Fruit fly (Drosophila melanogaster): ENCODE measurements around the gene TM9SF2.

The TM9SF2 gene

DNA sequence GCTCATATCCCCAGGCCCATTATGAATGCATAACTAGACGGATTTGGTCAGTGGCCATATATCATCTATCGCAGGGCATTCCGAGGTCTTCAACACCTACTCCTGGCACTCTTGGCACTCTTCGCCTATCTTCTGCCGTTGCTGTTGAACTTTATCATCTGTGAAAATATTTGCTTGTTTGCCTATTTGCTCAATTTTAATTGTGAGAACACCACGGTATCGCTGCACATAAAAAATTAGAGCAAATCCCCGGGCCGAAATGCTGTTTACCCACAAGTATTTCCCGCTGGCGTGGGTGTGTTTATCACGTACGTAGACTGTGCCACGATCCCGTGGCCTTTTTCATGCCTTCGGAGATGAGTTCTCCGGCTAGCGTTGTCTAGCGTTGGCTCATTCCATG is 46.7 kb upstream of the TM9SF2 start (continued):
- TF ChIP-seq her (GFP tag; optimal IDR thresholded peaks at IDR 0.05): peak; percentile 50
- peak; percentile 40 for TF ChIP-seq oc (tag; optimal IDR thresholded peaks at IDR 0.05)
- peak; percentile 69 for TF ChIP-seq nau (GFP tag; optimal IDR thresholded peaks at IDR 0.05)
- peak; percentile 3 for TF ChIP-seq CG4282 (GFP tag; optimal IDR thresholded peaks at IDR 0.05)
- TF ChIP-seq Hr51 (GFP tag; optimal IDR thresholded peaks at IDR 0.05): peak; percentile 4 to 58
- peak; percentile 75 for TF ChIP-seq Fer1 (GFP tag; optimal IDR thresholded peaks at IDR 0.05)
- TF ChIP-seq CG1792 (GFP tag; optimal IDR thresholded peaks at IDR 0.05): peak; percentile 59
- peak; percentile 32 for TF ChIP-seq CG7928 (GFP tag; optimal IDR thresholded peaks at IDR 0.05)
- TF ChIP-seq Lhr (GFP tag; optimal IDR thresholded peaks at IDR 0.05): peak; percentile 35
- TF ChIP-seq MBD-R2 (GFP tag; IDR thresholded peaks at IDR 0.05): peak; percentile 20; the same call in 1 of the 2 replicates
- TF ChIP-seq CG10209 (GFP tag; optimal IDR thresholded peaks at IDR 0.05): peak; percentile 81
- TF ChIP-seq Adf1 (GFP tag; IDR thresholded peaks at IDR 0.05): no peak
- peak; percentile 50 for TF ChIP-seq CG8089 (GFP tag; optimal IDR thresholded peaks at IDR 0.05)
- TF ChIP-seq CG11093 (GFP tag; IDR thresholded peaks at IDR 0.05): no peak
- no peak for TF ChIP-seq Hand (GFP tag; optimal IDR thresholded peaks at IDR 0.05)
- peak; percentile 37 for TF ChIP-seq dmrt99B (tag; optimal IDR thresholded peaks at IDR 0.05)
- TF ChIP-seq CG8388 (GFP tag; optimal IDR thresholded peaks at IDR 0.05): peak; percentile 19
- TF ChIP-seq ttk (GFP tag; IDR thresholded peaks at IDR 0.05): 0 out of 2 replicates have a peak, but pooled peaks have one; percentile 17
- peak; percentile 51 for TF ChIP-seq Nf-YB (GFP tag; optimal IDR thresholded peaks at IDR 0.05)
- TF ChIP-seq CG16813 (GFP tag; IDR thresholded peaks at IDR 0.05; ENCODE audit: partially characterized antibody): no peak
- peak; percentile 57 for TF ChIP-seq CG2712 (tag; optimal IDR thresholded peaks at IDR 0.05)
- peak; percentile 67 for TF ChIP-seq CG2202 (tag; optimal IDR thresholded peaks at IDR 0.05)
- peak; percentile 87 for TF ChIP-seq ATbp (GFP tag; optimal IDR thresholded peaks at IDR 0.05)
- TF ChIP-seq CG15696 (tag; optimal IDR thresholded peaks at IDR 0.05): peak; percentile 90
- peak; percentile 49 for TF ChIP-seq grn (GFP tag; optimal IDR thresholded peaks at IDR 0.05)
- peak; percentile 51 for TF ChIP-seq CG17912 (GFP tag; optimal IDR thresholded peaks at IDR 0.05)
- TF ChIP-seq Poxn (GFP tag; IDR thresholded peaks at IDR 0.05): no peak
- TF ChIP-seq usp (GFP tag; optimal IDR thresholded peaks at IDR 0.05): no peak
- TF ChIP-seq Xrp1 (GFP tag; IDR thresholded peaks at IDR 0.05): peak; percentile 80
- TF ChIP-seq CG9727 (GFP tag; optimal IDR thresholded peaks at IDR 0.05): peak; percentile 87
- TF ChIP-seq CG1529 (GFP tag; optimal IDR thresholded peaks at IDR 0.05): peak; percentile 62
- TF ChIP-seq CG5180 (GFP tag; optimal IDR thresholded peaks at IDR 0.05): peak; percentile 46
- TF ChIP-seq CG6254 (GFP tag; optimal IDR thresholded peaks at IDR 0.05): peak; percentile 29
- peak; percentile 86 for TF ChIP-seq schlank (tag; optimal IDR thresholded peaks at IDR 0.05)
- peak; percentile 0 for TF ChIP-seq phol (tag; optimal IDR thresholded peaks at IDR 0.05)
- TF ChIP-seq Dfd (GFP tag; optimal IDR thresholded peaks at IDR 0.05): no peak
- TF ChIP-seq CG12219 (GFP tag; optimal IDR thresholded peaks at IDR 0.05): peak; percentile 51
- TF ChIP-seq CG10366 (GFP tag; IDR thresholded peaks at IDR 0.05): peak; percentile 34; the same call in 1 of the 2 replicates
- TF ChIP-seq CG42726 (GFP tag; IDR thresholded peaks at IDR 0.05; ENCODE audit: partially characterized antibody): no peak
- peak; percentile 27; the same call in 1 of the 2 replicates for TF ChIP-seq danr (GFP tag; IDR thresholded peaks at IDR 0.05)
- peak; percentile 64 for TF ChIP-seq HLHmδ (GFP tag; optimal IDR thresholded peaks at IDR 0.05)
- TF ChIP-seq ac (GFP tag; optimal IDR thresholded peaks at IDR 0.05): peak; percentile 82
- peak; percentile 58 for TF ChIP-seq unpg (GFP tag; optimal IDR thresholded peaks at IDR 0.05)
- peak; percentile 4 for TF ChIP-seq Myb (GFP tag; optimal IDR thresholded peaks at IDR 0.05)
- no peak for TF ChIP-seq CG7372 (GFP tag; IDR thresholded peaks at IDR 0.05)
- TF ChIP-seq mam (GFP tag; optimal IDR thresholded peaks at IDR 0.05): peak; percentile 1
- peak; percentile 71 for TF ChIP-seq gem (tag; optimal IDR thresholded peaks at IDR 0.05)
- TF ChIP-seq CG33557 (GFP tag; optimal IDR thresholded peaks at IDR 0.05): peak; percentile 63
- TF ChIP-seq CG7556 (GFP tag; optimal IDR thresholded peaks at IDR 0.05): peak; percentile 67
